Worm (Caenorhabditis elegans) whole organism, early embryonic: Measurements from ENCODE around the gene F42A9.6.

ENCODE experiments used
- B0310.2 ChIP-seq: sonication (generic microtip); optimal IDR thresholded peaks from 2 replicates; lab custom pipeline; 2016; ENCODE audit warnings: mild to moderate bottlenecking, missing genetic modification characterization, missing compliant biosample characterization
- F13C5.2 ChIP-seq: sonication (generic microtip); optimal IDR thresholded peaks from 2 replicates; lab custom pipeline; 2017; ENCODE audit warnings: mild to moderate bottlenecking, missing genetic modification characterization, inconsistent platforms, missing compliant biosample characterization
- aly-1 ChIP-seq: sonication (generic microtip); optimal IDR thresholded peaks from 2 replicates; lab custom pipeline; 2016; ENCODE audit warnings: missing genetic modification characterization, missing compliant biosample characterization
- ama-1 ChIP-seq: fragments of 150-350 bp; optimal IDR thresholded peaks from 2 replicates; lab custom pipeline; 2014
- ceh-13 ChIP-seq: fragments of 200-800 bp; sonication (Bioruptor generic); optimal IDR thresholded peaks from 2 replicates; lab custom pipeline; 2018; ENCODE audit warnings: mild to moderate bottlenecking, missing genetic modification characterization, missing compliant biosample characterization
- ceh-36 ChIP-seq: sonication (generic microtip); optimal IDR thresholded peaks from 2 replicates; lab custom pipeline; 2016; ENCODE audit warnings: missing genetic modification characterization, inconsistent platforms, missing compliant biosample characterization
- ets-7 ChIP-seq: sonication (generic microtip); optimal IDR thresholded peaks from 2 replicates; lab custom pipeline; 2016; ENCODE audit warnings: missing genotype, missing genetic modification characterization, missing compliant biosample characterization
- flt-1 ChIP-seq: fragments of 200-800 bp; sonication (Bioruptor generic); IDR thresholded peaks from 2 replicates; pipeline ENCODE4 v1.3.6; 2022; ENCODE audit warnings: missing genetic modification characterization, missing compliant biosample characterization
- hmbx-1 ChIP-seq: sonication (generic microtip); optimal IDR thresholded peaks from 2 replicates; lab custom pipeline; 2016; ENCODE audit warnings: mild to moderate bottlenecking, missing genetic modification characterization, missing compliant biosample characterization
- hmg-4 ChIP-seq: fragments of 200-800 bp; sonication (Bioruptor generic); optimal IDR thresholded peaks from 2 replicates; lab custom pipeline; 2018; ENCODE audit warnings: mild to moderate bottlenecking, missing genetic modification characterization, missing compliant biosample characterization
- hnd-1 ChIP-seq: sonication (generic microtip); optimal IDR thresholded peaks from 2 replicates; lab custom pipeline; 2016; ENCODE audit warnings: missing genetic modification characterization, missing compliant biosample characterization
- pes-1 ChIP-seq: fragments of 200-800 bp; sonication (Bioruptor generic); IDR thresholded peaks from 2 replicates; pipeline ENCODE4 v1.3.6; 2022; ENCODE audit warnings: missing genetic modification reagents, missing genetic modification characterization, missing compliant biosample characterization
- scrt-1 ChIP-seq: fragments of 200-800 bp; sonication (Bioruptor generic); IDR thresholded peaks from 2 replicates; pipeline ENCODE4 v1.3.6; 2022; ENCODE audit warnings: missing genetic modification characterization, missing compliant biosample characterization
- sea-1 ChIP-seq: fragments of 200-800 bp; sonication (Bioruptor generic); conservative IDR thresholded peaks from 2 replicates; pipeline ENCODE4 v1.3.6; 2022; ENCODE audit warnings: missing genetic modification characterization, missing compliant biosample characterization
- tbx-11 ChIP-seq: fragments of 200-800 bp; sonication (Bioruptor generic); IDR thresholded peaks from 2 replicates; pipeline ENCODE4 v1.3.6; 2022; ENCODE audit warnings: missing genetic modification characterization, missing compliant biosample characterization
- tbx-37 ChIP-seq: fragments of 200-800 bp; sonication (Bioruptor generic); conservative IDR thresholded peaks from 2 replicates; pipeline ENCODE4 v1.3.6; 2022; ENCODE audit warnings: missing genetic modification reagents, missing genetic modification characterization, missing compliant biosample characterization
- tra-4 ChIP-seq: sonication (generic microtip); optimal IDR thresholded peaks from 2 replicates; lab custom pipeline; 2017; ENCODE audit warnings: missing genetic modification characterization, missing compliant biosample characterization

The F42A9.6 gene

ce11 chrIV:8595767-8596166 lies 13.3 kb upstream of the F42A9.6 start, which contains the start of gene clec-181:
TSS of gene clec-181 (plus strand) at chrIV:8596067.
- TF ChIP-seq aly-1 (no peak), tbx-37 (GFP tag; lab: Robert Waterston, UW) (no peak), scrt-1 (GFP tag; lab: Robert Waterston, UW) (no peak), ceh-36 (no peak), tra-4 (no peak), hmbx-1 (no peak), hnd-1 (no peak), ets-7 (tag; lab: Kevin White, UChicago) (no peak), flt-1 (GFP tag; lab: Robert Waterston, UW) (no peak), ama-1 (no peak), B0310.2 (tag; lab: Kevin White, UChicago) (no peak), hmg-4 (no peak)

- TF ChIP-seq tra-4: no peak
- TF ChIP-seq pes-1 (GFP tag; lab: Robert Waterston, UW): no peak
- no peak for TF ChIP-seq hmg-4
- no peak for TF ChIP-seq ama-1
- TF ChIP-seq sea-1 (GFP tag; lab: Robert Waterston, UW): no peak
- no peak for TF ChIP-seq hnd-1
- TF ChIP-seq flt-1 (GFP tag; lab: Robert Waterston, UW): no peak
- TF ChIP-seq hmbx-1: no peak
These were observed 11.5 kb upstream of the F42A9.6 start for ce11 chrIV:8597504-8597903.

ce11 chrIV:8600712-8601330 lies 8.2 kb upstream of the F42A9.6 start, which contains the start of gene Y59H11AR.4:
TSS of gene Y59H11AR.4 (minus strand) at chrIV:8600762.
- TF ChIP-seq scrt-1 (GFP tag; lab: Robert Waterston, UW) (no peak), ceh-13 (GFP tag; lab: Kevin White, UChicago) (no peak), flt-1 (GFP tag; lab: Robert Waterston, UW) (no peak), F13C5.2 (tag; lab: Kevin White, UChicago) (no peak), pes-1 (GFP tag; lab: Robert Waterston, UW) (no peak), ceh-36 (no peak), ets-7 (tag; lab: Kevin White, UChicago) (no peak), sea-1 (GFP tag; lab: Robert Waterston, UW) (no peak), ama-1 (no peak)

ce11 chrIV:8602877-8603276 lies 6.2 kb upstream of the F42A9.6 start, which contains the start of gene Y59H11AR.10:
TSS of gene Y59H11AR.10 (plus strand) at chrIV:8603177.
- TF ChIP-seq tbx-37 (GFP tag; lab: Robert Waterston, UW) (no peak), aly-1 (no peak), scrt-1 (GFP tag; lab: Robert Waterston, UW) (no peak), ceh-13 (GFP tag; lab: Kevin White, UChicago) (no peak), tbx-11 (GFP tag; lab: Robert Waterston, UW) (no peak), hnd-1 (no peak), pes-1 (GFP tag; lab: Robert Waterston, UW) (no peak), hmg-4 (no peak), ets-7 (tag; lab: Kevin White, UChicago) (no peak), flt-1 (GFP tag; lab: Robert Waterston, UW) (no peak), tra-4 (no peak), B0310.2 (tag; lab: Kevin White, UChicago) (no peak), sea-1 (GFP tag; lab: Robert Waterston, UW) (no peak), hmbx-1 (no peak), F13C5.2 (tag; lab: Kevin White, UChicago) (no peak)

ce11 chrIV:8605217-8605616 lies 3.8 kb upstream of the F42A9.6 start:
- TF ChIP-seq hmg-4 (no peak), tbx-37 (GFP tag; lab: Robert Waterston, UW) (no peak), hnd-1 (no peak), tbx-11 (GFP tag; lab: Robert Waterston, UW) (no peak), ets-7 (tag; lab: Kevin White, UChicago) (no peak), sea-1 (GFP tag; lab: Robert Waterston, UW) (no peak), ceh-13 (GFP tag; lab: Kevin White, UChicago) (no peak), F13C5.2 (tag; lab: Kevin White, UChicago) (no peak), ceh-36 (no peak), flt-1 (GFP tag; lab: Robert Waterston, UW) (no peak), B0310.2 (tag; lab: Kevin White, UChicago) (no peak), scrt-1 (GFP tag; lab: Robert Waterston, UW) (no peak), ama-1 (no peak)

ce11 chrIV:8608204-8608603 lies 830 bp upstream of the F42A9.6 start:
- no peak for TF ChIP-seq scrt-1 (GFP tag; lab: Robert Waterston, UW)

- TF ChIP-seq pes-1 (GFP tag; lab: Robert Waterston, UW): no peak
- no peak for TF ChIP-seq sea-1 (GFP tag; lab: Robert Waterston, UW)
- no peak for TF ChIP-seq aly-1
- no peak for TF ChIP-seq B0310.2 (tag; lab: Kevin White, UChicago)
- no peak for TF ChIP-seq ets-7 (tag; lab: Kevin White, UChicago)
- TF ChIP-seq scrt-1 (GFP tag; lab: Robert Waterston, UW): no peak
- no peak for TF ChIP-seq ceh-36
These were observed 3.0 kb downstream of the F42A9.6 start, which contains the start of the genes F42A9.17 and cyp-33E2 for ce11 chrIV:8611886-8612542. TSS of gene F42A9.17 (minus strand) at chrIV:8611936. TSS of gene cyp-33E2 (plus strand) at chrIV:8612334.

ce11 chrIV:8614680-8615079 lies 5.6 kb downstream of the F42A9.6 start, which contains the start of gene cyp-33E3:
TSS of gene cyp-33E3 (plus strand) at chrIV:8614995.
- TF ChIP-seq B0310.2 (tag; lab: Kevin White, UChicago) (no peak), ets-7 (tag; lab: Kevin White, UChicago) (no peak), ama-1 (no peak), hnd-1 (no peak), tra-4 (no peak), F13C5.2 (tag; lab: Kevin White, UChicago) (no peak), tbx-11 (GFP tag; lab: Robert Waterston, UW) (no peak), tbx-37 (GFP tag; lab: Robert Waterston, UW) (no peak)
